Worm (Caenorhabditis elegans): ENCODE data around the gene rps-5.

ce11 chrIV:11063962-11064361 lies 46.9 kb downstream of the rps-5 start, which contains the start of gene ttr-16:
- TF ChIP-seq unc-62 (GFP tag; optimal IDR thresholded peaks at IDR 0.05) (no peak), pha-4 (tag; optimal IDR thresholded peaks at IDR 0.05) (no peak), ekl-4 (GFP tag; IDR thresholded peaks at IDR 0.05) (no peak), ama-1 (optimal IDR thresholded peaks at IDR 0.05) (no peak), ama-1 (GFP tag; optimal IDR thresholded peaks at IDR 0.05) (no peak), aptf-3 (GFP tag; IDR thresholded peaks at IDR 0.05) (no peak), K11D2.4 (GFP tag; IDR thresholded peaks at IDR 0.05) (no peak)

Data from whole organism, young adult.